Fruit fly (Drosophila melanogaster) whole organism, embryonic: ENCODE data around the gene Muted.
A peak's percentile ranks its signal among the peaks of the same experiment; 100 is the strongest.

Experiments used
- BtbVII ChIP-seq: fragments of 200-800 bp; sonication (Bioruptor generic); optimal IDR thresholded peaks from 3 replicates; lab custom pipeline; 2017; ENCODE audit warnings: missing biosample characterization, mild to moderate bottlenecking, missing genetic modification characterization
- CG10654 ChIP-seq: fragments of 200-800 bp; sonication (Bioruptor generic); optimal IDR thresholded peaks from 2 replicates; lab custom pipeline; 2016; ENCODE audit warnings: missing biosample characterization, missing genetic modification characterization
- CG10959 ChIP-seq: fragments of 200-800 bp; sonication (Bioruptor generic); IDR thresholded peaks from 2 replicates; pipeline ENCODE4 v1.3.6; 2022; ENCODE audit warnings: missing biosample characterization, missing genetic modification characterization
- CG1233 ChIP-seq: fragments of 200-800 bp; sonication (Bioruptor generic); optimal IDR thresholded peaks from 4 replicates; lab custom pipeline; 2018; ENCODE audit warnings: missing biosample characterization, mild to moderate bottlenecking, missing genetic modification characterization
- CG13287 ChIP-seq: fragments of 200-800 bp; sonication (Bioruptor generic); IDR thresholded peaks from 2 replicates; pipeline ENCODE4 v1.3.6; 2022; ENCODE audit warnings: missing biosample characterization, missing genetic modification characterization; ENCODE audit not compliant: partially characterized antibody
- CG13296 ChIP-seq: fragments of 200-800 bp; sonication (Bioruptor generic); optimal IDR thresholded peaks from 3 replicates; lab custom pipeline; 2018; ENCODE audit warnings: missing biosample characterization, mild to moderate bottlenecking, missing genetic modification characterization
- CG13894 ChIP-seq: fragments of 200-800 bp; sonication (Bioruptor generic); optimal IDR thresholded peaks from 3 replicates; lab custom pipeline; 2018; ENCODE audit warnings: missing biosample characterization, mild to moderate bottlenecking, missing genetic modification characterization, moderate library complexity
- CG14050 ChIP-seq: fragments of 200-800 bp; sonication (Bioruptor generic); IDR thresholded peaks from 3 replicates; pipeline ENCODE4 v1.3.6; 2022; ENCODE audit warnings: missing biosample characterization, missing genetic modification characterization
- CG15514 ChIP-seq: fragments of 200-800 bp; sonication (Bioruptor generic); optimal IDR thresholded peaks from 3 replicates; lab custom pipeline; 2017; ENCODE audit warnings: missing biosample characterization, missing genetic modification characterization, mild to moderate bottlenecking, moderate library complexity, missing genetic modification reagents
- CG17912 ChIP-seq: fragments of 200-800 bp; sonication (Bioruptor generic); optimal IDR thresholded peaks from 2 replicates; lab custom pipeline; 2018; ENCODE audit warnings: missing biosample characterization, mild to moderate bottlenecking, missing genetic modification characterization
- CG31224 ChIP-seq: fragments of 200-800 bp; sonication (Bioruptor generic); IDR thresholded peaks from 2 replicates; pipeline ENCODE4 v1.3.6; 2022; ENCODE audit warnings: missing biosample characterization, missing genetic modification characterization
- CG31365 ChIP-seq: fragments of 200-800 bp; sonication (Bioruptor generic); optimal IDR thresholded peaks from 2 replicates; lab custom pipeline; 2018; ENCODE audit warnings: missing biosample characterization, mild to moderate bottlenecking, missing genetic modification characterization
- CG32767 ChIP-seq: fragments of 200-800 bp; sonication (Bioruptor generic); IDR thresholded peaks from 2 replicates; pipeline ENCODE4 v1.3.6; 2022; ENCODE audit warnings: missing biosample characterization, missing genetic modification characterization
- CG34422 ChIP-seq: fragments of 200-800 bp; sonication (Bioruptor generic); IDR thresholded peaks from 3 replicates; pipeline ENCODE4 v1.3.6; 2022; ENCODE audit warnings: missing biosample characterization, missing genetic modification characterization
- CG3847 ChIP-seq: fragments of 200-800 bp; sonication (Bioruptor generic); IDR thresholded peaks from 2 replicates; pipeline ENCODE4 v1.3.6; 2022; ENCODE audit warnings: missing biosample characterization, missing genetic modification characterization
- CG42726 ChIP-seq: fragments of 200-800 bp; sonication (Bioruptor generic); IDR thresholded peaks from 2 replicates; pipeline ENCODE4 v1.3.6; 2022; ENCODE audit warnings: missing biosample characterization, missing genetic modification characterization; ENCODE audit not compliant: partially characterized antibody
- CG4360 ChIP-seq: fragments of 200-800 bp; sonication (Bioruptor generic); IDR thresholded peaks from 2 replicates; pipeline ENCODE4 v1.3.6; 2022; ENCODE audit warnings: missing biosample characterization, missing genetic modification characterization
- CG4707 ChIP-seq: fragments of 200-800 bp; sonication (Bioruptor generic); optimal IDR thresholded peaks from 2 replicates; lab custom pipeline; 2018; ENCODE audit warnings: missing biosample characterization, mild to moderate bottlenecking, missing genetic modification characterization, moderate library complexity
- CG6654 ChIP-seq: fragments of 200-800 bp; sonication (Bioruptor generic); optimal IDR thresholded peaks from 2 replicates; lab custom pipeline; 2017; ENCODE audit warnings: missing biosample characterization, mild to moderate bottlenecking, missing genetic modification characterization
- CG7987 ChIP-seq: fragments of 200-800 bp; sonication (Bioruptor generic); optimal IDR thresholded peaks from 2 replicates; lab custom pipeline; 2018; ENCODE audit warnings: missing biosample characterization, mild to moderate bottlenecking, missing genetic modification characterization, moderate library complexity
- CG8281 ChIP-seq: fragments of 200-800 bp; sonication (Bioruptor generic); optimal IDR thresholded peaks from 2 replicates; lab custom pipeline; 2018; ENCODE audit warnings: missing biosample characterization, mild to moderate bottlenecking, missing genetic modification characterization, moderate library complexity
- CG8765 ChIP-seq: fragments of 200-800 bp; sonication (Bioruptor generic); IDR thresholded peaks from 2 replicates; pipeline ENCODE4 v1.3.6; 2022; ENCODE audit warnings: missing biosample characterization, missing genetic modification characterization
- CG8944 ChIP-seq: fragments of 200-800 bp; sonication (Bioruptor generic); optimal IDR thresholded peaks from 3 replicates; lab custom pipeline; 2016; ENCODE audit warnings: missing biosample characterization, missing genetic modification characterization
- Fer1 ChIP-seq: fragments of 200-800 bp; sonication (Bioruptor generic); optimal IDR thresholded peaks from 2 replicates; lab custom pipeline; 2017; ENCODE audit warnings: missing biosample characterization, mild to moderate bottlenecking, missing genetic modification characterization
- Fer2 ChIP-seq: fragments of 200-800 bp; sonication (Bioruptor generic); optimal IDR thresholded peaks from 2 replicates; lab custom pipeline; 2018; ENCODE audit warnings: missing biosample characterization, mild to moderate bottlenecking, missing genetic modification characterization, moderate library complexity
- Gug ChIP-seq: fragments of 200-800 bp; sonication (Bioruptor generic); IDR thresholded peaks from 4 replicates; pipeline ENCODE4 v1.3.6; 2022; ENCODE audit warnings: missing biosample characterization, missing genetic modification characterization
- Hr39 ChIP-seq: fragments of >200 bp; optimal IDR thresholded peaks from 2 replicates; lab custom pipeline; 2017
- Hr51 ChIP-seq, 2 experiments: fragments of 200-800 bp; sonication (Bioruptor generic); optimal IDR thresholded peaks; 2 replicates in 1 of 2; 3 replicates in 1 of 2; lab custom pipeline; 2016 to 2018; ENCODE audit warnings: missing biosample characterization in 2 of 2, missing genetic modification characterization in 2 of 2, mild to moderate bottlenecking in 1 of 2, moderate library complexity in 1 of 2
- Hsf ChIP-seq: fragments of 200-800 bp; sonication (Bioruptor generic); optimal IDR thresholded peaks from 3 replicates; lab custom pipeline; 2016; ENCODE audit warnings: missing biosample characterization, missing genetic modification characterization
- Kr ChIP-seq: fragments of 200-800 bp; sonication (Bioruptor generic); optimal IDR thresholded peaks from 2 replicates; lab custom pipeline; 2017; ENCODE audit warnings: missing biosample characterization, mild to moderate bottlenecking, missing genetic modification characterization
- Max ChIP-seq: fragments of 200-800 bp; sonication (Bioruptor generic); optimal IDR thresholded peaks from 2 replicates; lab custom pipeline; 2016; ENCODE audit warnings: missing biosample characterization, mild to moderate bottlenecking, missing genetic modification characterization
- Med ChIP-seq: fragments of 200-800 bp; sonication (Bioruptor generic); peaks from one replicate; lab custom pipeline; 2016; ENCODE audit warnings: missing biosample characterization, missing genetic modification characterization, mild to moderate bottlenecking, inconsistent platforms, moderate library complexity
- Mrtf ChIP-seq: fragments of 200-800 bp; sonication (Bioruptor generic); IDR thresholded peaks from 3 replicates; pipeline ENCODE4 v1.3.6; 2022; ENCODE audit warnings: missing biosample characterization, missing genetic modification characterization
- NK7.1 ChIP-seq: fragments of 200-800 bp; sonication (Bioruptor generic); optimal IDR thresholded peaks from 3 replicates; lab custom pipeline; 2016; ENCODE audit warnings: missing biosample characterization, missing genetic modification characterization
- ap ChIP-seq: fragments of 200-800 bp; sonication (Bioruptor generic); IDR thresholded peaks from 2 replicates; pipeline ENCODE4 v1.3.6; 2022; ENCODE audit warnings: missing biosample characterization, missing genetic modification characterization
- ato ChIP-seq: fragments of 200-800 bp; sonication (Bioruptor generic); IDR thresholded peaks from 2 replicates; pipeline ENCODE4 v1.3.6; 2022; ENCODE audit warnings: missing biosample characterization, missing genetic modification characterization; ENCODE audit not compliant: partially characterized antibody
- bowl ChIP-seq: fragments of 200-800 bp; sonication (Bioruptor generic); IDR thresholded peaks from 2 replicates; pipeline ENCODE4 v1.3.6; 2022; ENCODE audit warnings: missing biosample characterization, missing genetic modification characterization
- chif ChIP-seq, 2 experiments: fragments of 200-800 bp; sonication (Bioruptor generic); optimal IDR thresholded peaks; 3 replicates each; lab custom pipeline; 2016; ENCODE audit warnings: missing biosample characterization in 2 of 2, missing genetic modification characterization in 2 of 2
- crc ChIP-seq: fragments of 200-800 bp; sonication (Bioruptor generic); optimal IDR thresholded peaks from 2 replicates; lab custom pipeline; 2016; ENCODE audit warnings: missing biosample characterization, missing genetic modification characterization
- ems ChIP-seq: fragments of 200-800 bp; sonication (Bioruptor generic); optimal IDR thresholded peaks from 3 replicates; lab custom pipeline; 2016; ENCODE audit warnings: missing biosample characterization, missing genetic modification characterization
- gfzf ChIP-seq: fragments of 200-800 bp; sonication (Bioruptor generic); optimal IDR thresholded peaks from 2 replicates; lab custom pipeline; 2016; ENCODE audit warnings: missing biosample characterization, mild to moderate bottlenecking, missing genetic modification characterization, moderate library complexity
- hbn ChIP-seq: fragments of 200-800 bp; sonication (Bioruptor generic); IDR thresholded peaks from 2 replicates; pipeline ENCODE4 v1.3.6; 2022; ENCODE audit warnings: missing biosample characterization, missing genetic modification characterization; ENCODE audit not compliant: partially characterized antibody
- mam ChIP-seq: fragments of 200-800 bp; sonication (Bioruptor generic); optimal IDR thresholded peaks from 3 replicates; lab custom pipeline; 2016; ENCODE audit warnings: missing biosample characterization, missing genetic modification characterization
- nerfin-1 ChIP-seq: fragments of 200-800 bp; sonication (Bioruptor generic); optimal IDR thresholded peaks from 3 replicates; lab custom pipeline; 2019; ENCODE audit warnings: missing biosample characterization, mild to moderate bottlenecking, missing genetic modification characterization, moderate library complexity
- p53 ChIP-seq: fragments of 200-800 bp; sonication (Bioruptor generic); optimal IDR thresholded peaks from 2 replicates; lab custom pipeline; 2016; ENCODE audit warnings: missing biosample characterization, missing genetic modification characterization
- pnt ChIP-seq: fragments of 200-800 bp; sonication (Bioruptor generic); optimal IDR thresholded peaks from 3 replicates; lab custom pipeline; 2016; ENCODE audit warnings: missing biosample characterization, missing genetic modification characterization
- pum ChIP-seq: fragments of 200-800 bp; sonication (Bioruptor generic); optimal IDR thresholded peaks from 2 replicates; lab custom pipeline; 2016; ENCODE audit warnings: missing biosample characterization, missing genetic modification characterization
- rib ChIP-seq: fragments of 200-800 bp; sonication (Bioruptor generic); IDR thresholded peaks from 2 replicates; pipeline ENCODE4 v1.3.6; 2022; ENCODE audit warnings: missing biosample characterization, missing genetic modification characterization
- run ChIP-seq: fragments of 200-800 bp; sonication (Bioruptor generic); optimal IDR thresholded peaks from 3 replicates; lab custom pipeline; 2018; ENCODE audit warnings: missing biosample characterization, mild to moderate bottlenecking, missing genetic modification characterization

The Muted gene

dm6 chr3R:22356464-22357410 is 5.7 kb upstream of the Muted start, which contains the start of gene Sar1 (continued):
- peak; percentile 33; the same call in 1 of the 2 replicates for TF ChIP-seq CG8765 (GFP tag; lab: Robert Waterston, UW)
- peak; percentile 42; the same call in 2 of the 4 replicates for TF ChIP-seq Gug (GFP tag; lab: Robert Waterston, UW)
- TF ChIP-seq CG4360 (GFP tag; lab: Robert Waterston, UW): no peak
- TF ChIP-seq ems (GFP tag; lab: Kevin White, UChicago): no peak
- no peak for TF ChIP-seq ap (GFP tag; lab: Robert Waterston, UW)
- no peak for TF ChIP-seq Kr (GFP tag; lab: Kevin White, UChicago)
- TF ChIP-seq CG4707: no peak
- TF ChIP-seq pnt (GFP tag; lab: Kevin White, UChicago): no peak
- no peak for TF ChIP-seq rib (GFP tag; lab: Robert Waterston, UW)
- peak; percentile 88 for TF ChIP-seq ato (GFP tag; lab: Robert Waterston, UW)
- TF ChIP-seq p53 (GFP tag; lab: Kevin White, UChicago): peak; percentile 74
- peak; percentile 14 for TF ChIP-seq CG7987 (GFP tag; lab: Kevin White, UChicago)
- peak; percentile 30 for TF ChIP-seq CG10654 (GFP tag; lab: Kevin White, UChicago)
- peak; percentile 99 for TF ChIP-seq gfzf (GFP tag; lab: Kevin White, UChicago)
- TF ChIP-seq CG13296: no peak
- no peak for TF ChIP-seq CG6654 (GFP tag; lab: Kevin White, UChicago)
- TF ChIP-seq CG10959 (GFP tag; lab: Robert Waterston, UW): no peak
- TF ChIP-seq CG13287 (GFP tag; lab: Robert Waterston, UW): peak; percentile 98
- TF ChIP-seq Max: no peak
- no peak for TF ChIP-seq Hr39 (lab: Kevin White, UChicago)
- TF ChIP-seq CG8281: no peak
- no peak for TF ChIP-seq crc (GFP tag; lab: Kevin White, UChicago)
- TF ChIP-seq CG14050: no peak
- peak; percentile 51; the same call in 2 of the 3 replicates for TF ChIP-seq CG34422
- no peak for TF ChIP-seq BtbVII
- no peak for TF ChIP-seq pum (GFP tag; lab: Kevin White, UChicago)
- TF ChIP-seq CG15514: peak; percentile 96
- TF ChIP-seq Fer2 (tag; lab: Kevin White, UChicago): no peak
- TF ChIP-seq hbn: peak; percentile 95
- TF ChIP-seq NK7.1: no peak
- no peak for TF ChIP-seq CG1233
- TF ChIP-seq CG17912: peak; percentile 55
- no peak for TF ChIP-seq CG32767 (GFP tag; lab: Robert Waterston, UW)
- no peak for TF ChIP-seq run
- no peak for TF ChIP-seq Mrtf (GFP tag; lab: Robert Waterston, UW)
- TF ChIP-seq CG8944 (GFP tag; lab: Kevin White, UChicago): peak; percentile 43
- peak; percentile 0 to 46 for TF ChIP-seq chif (GFP tag; optimal IDR thresholded peaks at IDR 0.05; lab: Kevin White, UChicago)
- no peak for TF ChIP-seq bowl (GFP tag; lab: Robert Waterston, UW)
- no peak for TF ChIP-seq Fer1
- peak; percentile 29 for TF ChIP-seq Hsf (GFP tag; lab: Kevin White, UChicago)
- TF ChIP-seq CG3847: peak; percentile 99
- no peak for TF ChIP-seq CG31365 (tag; lab: Kevin White, UChicago)
- TF ChIP-seq CG42726 (GFP tag; lab: Robert Waterston, UW): peak; percentile 96
- peak; percentile 31 for TF ChIP-seq nerfin-1 (tag; lab: Kevin White, UChicago)
- TF ChIP-seq Med: peak; percentile 90
- TF ChIP-seq CG13894 (tag; lab: Kevin White, UChicago): no peak
- peak in 1 of 2 experiments; percentile 32 for TF ChIP-seq Hr51 (GFP tag; optimal IDR thresholded peaks at IDR 0.05; lab: Kevin White, UChicago)
- peak; percentile 46 for TF ChIP-seq mam (GFP tag; lab: Kevin White, UChicago)
- no peak for TF ChIP-seq CG31224
